Worm (Caenorhabditis elegans): ENCODE measurements around the gene C25F9.16.

DNA sequence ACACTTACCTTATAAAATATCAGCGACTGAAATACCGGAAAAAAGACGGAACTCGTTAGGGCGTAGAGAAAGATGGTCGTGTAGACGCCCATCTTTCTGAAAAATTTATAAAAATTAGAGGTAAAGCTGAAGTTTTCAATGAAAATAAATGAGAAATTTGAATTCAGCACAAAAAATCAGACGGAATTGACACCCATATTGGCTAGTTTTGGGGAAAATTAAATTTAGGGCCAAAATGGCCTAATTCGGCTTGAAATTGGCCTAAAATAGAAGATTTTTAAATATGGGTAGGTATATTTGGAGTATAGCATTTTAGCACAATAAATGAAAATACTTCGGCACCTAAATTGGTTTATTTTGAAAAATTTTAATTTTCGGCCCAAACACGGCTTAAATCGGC, 44.2 kb upstream of the C25F9.16 start, which contains the start of gene slcr-46.2:
- TF ChIP-seq lin-40 (tag; optimal IDR thresholded peaks at IDR 0.05): no peak
- no peak for TF ChIP-seq Y53G8AR.9 (GFP tag; conservative IDR thresholded peaks at IDR 0.05)
- TF ChIP-seq nhr-90 (tag; optimal IDR thresholded peaks at IDR 0.05): no peak
- TF ChIP-seq gei-17 (GFP tag; optimal IDR thresholded peaks at IDR 0.05): no peak
- TF ChIP-seq lsy-27 (tag; optimal IDR thresholded peaks at IDR 0.05; ENCODE audit: borderline replicate concordance, insufficient read depth): no peak
- no peak for TF ChIP-seq ama-1 (optimal IDR thresholded peaks at IDR 0.05)
- no peak for TF ChIP-seq ama-1 (GFP tag; optimal IDR thresholded peaks at IDR 0.05)
- no peak for TF ChIP-seq egl-44 (GFP tag; IDR thresholded peaks at IDR 0.05)
- no peak for TF ChIP-seq ccch-3 (GFP tag; optimal IDR thresholded peaks at IDR 0.05)
- no peak for TF ChIP-seq Y67H2A.10 (GFP tag; conservative IDR thresholded peaks at IDR 0.05)
- TF ChIP-seq snpc-4 (GFP tag; optimal IDR thresholded peaks at IDR 0.05): no peak
- no peak for TF ChIP-seq snpc-4 (tag; optimal IDR thresholded peaks at IDR 0.05)
- no peak for TF ChIP-seq B0336.3 (GFP tag; IDR thresholded peaks at IDR 0.05)
- no peak for TF ChIP-seq lag-1 (GFP tag; IDR thresholded peaks at IDR 0.05)
